Fruit fly (Drosophila melanogaster): Measurements from ENCODE around the gene Pk34A.
A peak's percentile ranks its signal among the peaks of the same experiment; 100 is the strongest.

dm6 chr2L:13206857-13207463 lies 48.4 kb downstream of the Pk34A start:
- TF ChIP-seq ovo (GFP tag; optimal IDR thresholded peaks at IDR 0.05) = peak; percentile 39
- TF ChIP-seq CG5204 (GFP tag; optimal IDR thresholded peaks at IDR 0.05) = no peak
- TF ChIP-seq CG7045 (GFP tag; optimal IDR thresholded peaks at IDR 0.05) = peak; percentile 45
- TF ChIP-seq CG1620 (GFP tag; optimal IDR thresholded peaks at IDR 0.05) = no peak
- no peak for TF ChIP-seq Hr96 (GFP tag; optimal IDR thresholded peaks at IDR 0.05)
- TF ChIP-seq CG33017 (tag; optimal IDR thresholded peaks at IDR 0.05) = no peak
